Worm (Caenorhabditis elegans): ENCODE data around the gene vps-16.

ce11 chrIII:6419409-6419944, 13.6 kb upstream of the vps-16 start, which contains the start of gene atgl-1:
- no peak for TF ChIP-seq unc-130 (tag; optimal IDR thresholded peaks at IDR 0.05)
- TF ChIP-seq nhr-237 (tag; optimal IDR thresholded peaks at IDR 0.05) = no peak
- no peak for TF ChIP-seq unc-62 (GFP tag; optimal IDR thresholded peaks at IDR 0.05)
- TF ChIP-seq ama-1 (optimal IDR thresholded peaks at IDR 0.05) = no peak
- no peak for TF ChIP-seq fkh-4 (tag; optimal IDR thresholded peaks at IDR 0.05; ENCODE audit: borderline replicate concordance)
- no peak for TF ChIP-seq nhr-12 (tag; optimal IDR thresholded peaks at IDR 0.05)
- no peak for TF ChIP-seq pqm-1 (tag; optimal IDR thresholded peaks at IDR 0.05)
- TF ChIP-seq blmp-1 (tag; optimal IDR thresholded peaks at IDR 0.05) = peak; percentile 46
- TF ChIP-seq rnt-1 (tag; optimal IDR thresholded peaks at IDR 0.05) = no peak
- no peak for TF ChIP-seq mef-2 (tag; optimal IDR thresholded peaks at IDR 0.05)
- TF ChIP-seq efl-1 (optimal IDR thresholded peaks at IDR 0.05) = no peak
- TF ChIP-seq efl-1 (GFP tag; optimal IDR thresholded peaks at IDR 0.05 in 1 of 2) = peak in 1 of 2 experiments; percentile 51
- TF ChIP-seq zag-1 (tag; optimal IDR thresholded peaks at IDR 0.05) = no peak
